Worm (Caenorhabditis elegans): ENCODE data around the gene T19H5.6.

DNA sequence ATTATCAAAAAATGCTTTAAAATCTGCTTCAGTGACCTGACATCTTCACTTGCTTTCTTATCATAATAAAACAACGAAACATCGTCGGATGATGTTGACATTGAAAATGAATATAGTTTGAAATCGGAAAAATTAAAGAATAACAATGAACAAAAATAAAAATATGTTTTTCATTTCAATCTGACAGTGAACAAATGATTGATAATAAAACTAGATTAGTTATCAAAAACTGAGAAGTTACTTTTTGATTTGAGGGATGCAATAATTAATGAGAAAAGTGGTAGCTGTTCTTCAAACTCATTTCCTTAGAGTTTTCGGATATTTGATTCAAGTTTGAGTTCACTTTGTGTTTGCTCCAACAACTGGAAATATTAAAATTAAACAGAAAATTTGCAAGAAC lies 26.5 kb downstream of the T19H5.6 start, which contains the start of gene chil-15:
- TF ChIP-seq pha-4 (tag; optimal IDR thresholded peaks at IDR 0.05) = no peak
- no peak for TF ChIP-seq F13H6.1 (tag; optimal IDR thresholded peaks at IDR 0.05)
- no peak for TF ChIP-seq pax-1 (tag; optimal IDR thresholded peaks at IDR 0.05)
